Fruit fly (Drosophila melanogaster) whole organism, wandering third instar larva: Measurements from ENCODE around the gene CNPYb.

Experiments used
- CG9705 ChIP-seq: fragments of 200-800 bp; sonication (Bioruptor generic); optimal IDR thresholded peaks from 2 replicates; lab custom pipeline; 2018; ENCODE audit warnings: missing biosample characterization, mild to moderate bottlenecking, missing genetic modification characterization
- CrebA ChIP-seq: fragments of 200-800 bp; sonication (Bioruptor generic); optimal IDR thresholded peaks from 2 replicates; lab custom pipeline; 2016; ENCODE audit warnings: missing biosample characterization, mild to moderate bottlenecking, missing genetic modification characterization, borderline replicate concordance
- Dfd ChIP-seq: fragments of >200 bp; optimal IDR thresholded peaks from 2 replicates; lab custom pipeline; 2017; ENCODE audit warnings: missing biosample characterization, missing genetic modification characterization
- Dif ChIP-seq: fragments of 200-275, 200-300 bp; sonication (Bioruptor generic); optimal IDR thresholded peaks from 2 replicates; lab custom pipeline; 2018; ENCODE audit warnings: missing biosample characterization, missing genetic modification characterization; ENCODE audit not compliant: partially characterized antibody
- HLH106 ChIP-seq: fragments of 200-800 bp; optimal IDR thresholded peaks from 3 replicates; lab custom pipeline; 2019; ENCODE audit warnings: missing biosample characterization, mild to moderate bottlenecking, missing genetic modification characterization, moderate library complexity
- Hnf4 ChIP-seq: fragments of 200-800 bp; sonication (Bioruptor generic); optimal IDR thresholded peaks from 2 replicates; lab custom pipeline; 2016; ENCODE audit warnings: missing biosample characterization, mild to moderate bottlenecking, missing genetic modification characterization
- Hr78 ChIP-seq: fragments of >200 bp; optimal IDR thresholded peaks from 2 replicates; lab custom pipeline; 2017; ENCODE audit warnings: missing biosample characterization, missing genetic modification characterization
- Hr83 ChIP-seq: fragments of 200-300 bp; sonication (Bioruptor generic); optimal IDR thresholded peaks from 2 replicates; lab custom pipeline; 2016; ENCODE audit warnings: missing biosample characterization, mild to moderate bottlenecking, missing genetic modification characterization, moderate library complexity; ENCODE audit not compliant: poor library complexity, severe bottlenecking
- Jra ChIP-seq: sonication (Bioruptor generic); optimal IDR thresholded peaks from 2 replicates; lab custom pipeline; 2016; ENCODE audit warnings: missing biosample characterization, missing genetic modification characterization
- Mio ChIP-seq: sonication (Bioruptor generic); optimal IDR thresholded peaks from 2 replicates; lab custom pipeline; 2016; ENCODE audit warnings: missing biosample characterization, missing genetic modification characterization
- N ChIP-seq: fragments of >200 bp; optimal IDR thresholded peaks from 2 replicates; lab custom pipeline; 2018; ENCODE audit warnings: missing biosample characterization, missing external identifiers, missing genetic modification characterization
- OdsH ChIP-seq: fragments of 200-800 bp; sonication (Bioruptor generic); optimal IDR thresholded peaks from 2 replicates; lab custom pipeline; 2016; ENCODE audit warnings: missing biosample characterization, mild to moderate bottlenecking, missing genetic modification characterization
- Rel ChIP-seq, 2 experiments: fragments of 200-800 bp; sonication (Bioruptor generic) in 1 of 2; optimal IDR thresholded peaks; 2 replicates in 1 of 2; 3 replicates in 1 of 2; lab custom pipeline; 2016 to 2019; ENCODE audit warnings: mild to moderate bottlenecking in 2 of 2, missing biosample characterization in 2 of 2, missing genetic modification characterization in 2 of 2, moderate library complexity in 1 of 2
- Sp1 ChIP-seq: fragments of 200-800 bp; sonication (Bioruptor generic); optimal IDR thresholded peaks from 3 replicates; lab custom pipeline; 2019; ENCODE audit warnings: missing biosample characterization, mild to moderate bottlenecking, missing genetic modification characterization, moderate library complexity
- br ChIP-seq: fragments of 200-800 bp; sonication (Bioruptor generic); optimal IDR thresholded peaks from 2 replicates; lab custom pipeline; 2016; ENCODE audit warnings: missing biosample characterization, missing genetic modification characterization
- brk ChIP-seq: fragments of 200-800 bp; sonication (Bioruptor generic); optimal IDR thresholded peaks from 2 replicates; lab custom pipeline; 2016; ENCODE audit warnings: missing biosample characterization, mild to moderate bottlenecking, missing genetic modification characterization
- dl ChIP-seq, 2 experiments: fragments of 175-275, 200-275 bp in 1 of 2; fragments of 200-275 bp in 1 of 2; sonication (Bioruptor generic); optimal IDR thresholded peaks; lab custom pipeline; 2018; ENCODE audit warnings: mild to moderate bottlenecking in 2 of 2, missing biosample characterization in 2 of 2, missing genetic modification characterization in 2 of 2, moderate library complexity in 2 of 2; ENCODE audit not compliant: partially characterized antibody in 2 of 2, insufficient read depth in 1 of 2
- dmrt93B ChIP-seq: fragments of 200-800 bp; sonication (Bioruptor generic); optimal IDR thresholded peaks from 2 replicates; lab custom pipeline; 2018; ENCODE audit warnings: missing biosample characterization, mild to moderate bottlenecking, missing genetic modification characterization
- dsf ChIP-seq: sonication (Bioruptor generic); optimal IDR thresholded peaks from 2 replicates; lab custom pipeline; 2016; ENCODE audit warnings: missing biosample characterization, missing genetic modification characterization, borderline replicate concordance
- ey ChIP-seq: fragments of 200-800 bp; sonication (Bioruptor generic); optimal IDR thresholded peaks from 2 replicates; lab custom pipeline; 2016; ENCODE audit warnings: missing biosample characterization, missing genetic modification characterization
- foxo ChIP-seq, 2 experiments: fragments of 200-800 bp; sonication (Bioruptor generic); optimal IDR thresholded peaks; 2 replicates in 1 of 2; 3 replicates in 1 of 2; lab custom pipeline; 2016 to 2017; ENCODE audit warnings: missing biosample characterization in 2 of 2, missing genetic modification characterization in 2 of 2
- fru ChIP-seq: fragments of 200-800 bp; sonication (Bioruptor generic); optimal IDR thresholded peaks from 3 replicates; lab custom pipeline; 2016; ENCODE audit warnings: missing biosample characterization, mild to moderate bottlenecking, missing genetic modification characterization
- h ChIP-seq: fragments of 200-800 bp; sonication (Bioruptor generic); optimal IDR thresholded peaks from 3 replicates; lab custom pipeline; 2016; ENCODE audit warnings: missing biosample characterization, mild to moderate bottlenecking, missing genetic modification characterization
- jim ChIP-seq: fragments of 175-275, 200-325 bp; sonication (Bioruptor generic); optimal IDR thresholded peaks from 2 replicates; lab custom pipeline; 2016; ENCODE audit warnings: missing biosample characterization, mild to moderate bottlenecking, missing genetic modification characterization
- lola ChIP-seq: fragments of >200 bp; optimal IDR thresholded peaks from 2 replicates; lab custom pipeline; 2017; ENCODE audit warnings: missing biosample characterization, missing genetic modification characterization
- pan ChIP-seq: fragments of >200 bp; optimal IDR thresholded peaks from 2 replicates; lab custom pipeline; 2017
- psq ChIP-seq: fragments of 200-800 bp; sonication (Bioruptor generic); optimal IDR thresholded peaks from 3 replicates; lab custom pipeline; 2017; ENCODE audit warnings: missing biosample characterization, mild to moderate bottlenecking, missing genetic modification characterization, moderate library complexity
- rgr ChIP-seq: fragments of 200-800 bp; sonication (Bioruptor generic); optimal IDR thresholded peaks from 3 replicates; lab custom pipeline; 2016; ENCODE audit warnings: missing biosample characterization, mild to moderate bottlenecking, missing genetic modification characterization
- sage ChIP-seq: fragments of 200-800 bp; sonication (Bioruptor generic); optimal IDR thresholded peaks from 2 replicates; lab custom pipeline; 2016; ENCODE audit warnings: missing biosample characterization, mild to moderate bottlenecking, missing genetic modification characterization
- sv ChIP-seq: fragments of 200-800 bp; sonication (Bioruptor generic); optimal IDR thresholded peaks from 3 replicates; lab custom pipeline; 2016; ENCODE audit warnings: missing biosample characterization, missing genetic modification characterization
- tai ChIP-seq: sonication (Bioruptor generic); optimal IDR thresholded peaks from 2 replicates; lab custom pipeline; 2016; ENCODE audit warnings: missing biosample characterization, missing genetic modification characterization
- usp ChIP-seq: fragments of >200 bp; optimal IDR thresholded peaks from 2 replicates; lab custom pipeline; 2017; ENCODE audit warnings: missing biosample characterization, missing genetic modification characterization
- woc ChIP-seq: sonication (Bioruptor generic); optimal IDR thresholded peaks from 2 replicates; lab custom pipeline; 2016; ENCODE audit warnings: missing biosample characterization, mild to moderate bottlenecking, missing genetic modification characterization

CNPYb gene

DNA sequence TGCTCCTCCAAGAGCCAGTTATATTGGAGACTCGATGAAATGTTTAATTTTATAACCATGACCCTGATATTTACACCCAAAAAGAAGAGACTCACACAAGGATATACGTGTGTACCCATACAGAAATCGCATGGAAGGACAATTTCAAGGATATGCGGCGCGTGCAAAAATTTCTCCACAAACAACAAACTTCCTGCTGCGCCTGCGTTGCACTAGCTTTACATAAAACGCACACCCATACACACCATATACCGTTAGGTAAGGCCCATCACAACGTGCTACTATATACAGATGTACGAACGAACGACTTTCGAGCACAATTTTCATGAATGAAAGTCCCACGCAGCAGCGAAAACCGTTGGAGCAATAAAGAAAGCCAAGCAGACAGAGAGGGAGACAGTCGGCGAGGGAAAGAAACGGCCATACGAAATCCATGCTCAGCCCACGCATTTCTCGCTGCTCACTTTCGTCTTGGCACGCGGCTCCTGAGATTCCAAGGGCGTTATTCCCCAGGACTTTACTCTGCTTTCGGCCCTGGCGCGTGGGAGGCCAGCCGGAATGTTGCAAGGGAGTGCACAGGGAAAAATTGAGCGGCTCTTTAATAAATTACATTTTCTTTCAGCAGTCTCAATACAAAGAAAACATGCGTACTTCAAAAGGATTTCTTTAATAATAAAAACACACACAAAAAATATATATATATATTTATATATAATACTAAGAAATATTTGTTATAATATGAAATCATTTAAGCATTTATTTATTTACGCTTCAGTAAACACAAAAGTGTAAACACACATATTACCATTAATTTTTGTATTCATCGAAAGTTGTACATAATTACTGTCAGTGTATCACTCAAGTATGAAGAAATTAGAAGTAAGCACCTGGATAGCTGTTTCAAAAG is 8.4 kb downstream of the CNPYb start (continued):
- TF ChIP-seq Hr78 (GFP tag; lab: Kevin White, UChicago) (no peak), pan (lab: Kevin White, UChicago) (no peak), tai (GFP tag; lab: Kevin White, UChicago) (no peak), Jra (GFP tag; lab: Kevin White, UChicago) (no peak), ey (GFP tag; lab: Kevin White, UChicago) (no peak)

DNA sequence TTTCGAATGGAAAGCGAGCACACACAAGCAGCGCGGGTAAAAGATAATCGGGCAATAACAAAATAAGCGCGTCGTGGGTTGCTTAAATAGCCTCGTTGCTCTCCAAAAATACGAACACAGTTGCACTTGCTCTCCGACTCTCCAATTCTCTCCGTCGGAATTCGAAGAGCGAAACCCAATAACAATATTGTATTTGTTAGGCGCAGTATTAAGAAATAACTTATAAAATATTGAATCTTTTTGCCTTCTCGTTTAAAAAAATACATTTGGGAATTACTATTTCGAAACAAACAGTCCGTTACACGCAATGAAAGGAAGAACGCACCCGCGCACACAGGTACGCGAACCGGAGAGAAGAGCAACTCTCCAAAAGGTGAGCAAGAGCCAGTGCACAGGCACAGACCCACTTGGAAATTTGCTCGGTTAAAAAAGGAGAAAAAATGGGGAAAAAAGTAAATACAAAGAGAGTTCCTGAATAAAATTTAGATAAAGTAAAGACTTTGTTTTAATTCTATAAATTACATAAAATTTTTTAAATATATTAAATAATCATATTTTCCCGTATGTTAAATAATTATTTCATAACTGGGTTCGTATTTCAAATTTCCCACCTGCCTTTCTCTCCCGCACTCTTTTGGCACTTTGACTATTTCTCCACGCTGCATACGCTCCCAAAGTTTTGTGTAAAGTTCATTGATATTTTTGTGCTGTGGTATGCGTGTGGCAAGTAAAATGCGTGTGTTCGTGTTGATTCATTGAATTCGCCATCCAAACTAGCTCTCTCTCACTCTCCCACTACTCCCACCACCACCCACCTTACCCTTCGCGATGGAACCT is 9.4 kb downstream of the CNPYb start, which contains the start of gene Mkp3:
Mkp3 (minus strand) TSS at position 63 of the 837 bp plus-strand sequence.
- TF ChIP-seq CrebA (no peak), N (GFP tag; lab: Kevin White, UChicago) (no peak), dl (GFP tag; optimal IDR thresholded peaks at IDR 0.05; lab: Kevin White, UChicago; ENCODE audit: insufficient read depth in 1 of 2, partially characterized antibody in 2 of 2) (peak in 1 of 2 experiments; percentile 25), sv (peak; percentile 84), Hnf4 (GFP tag; lab: Kevin White, UChicago) (peak; percentile 66), Rel (GFP tag; optimal IDR thresholded peaks at IDR 0.05; lab: Kevin White, UChicago) (peak; percentile 80), Rel (tag; optimal IDR thresholded peaks at IDR 0.05; lab: Kevin White, UChicago) (peak; percentile 65), OdsH (GFP tag; lab: Kevin White, UChicago) (peak; percentile 87), dsf (GFP tag; lab: Kevin White, UChicago) (no peak), Sp1 (GFP tag; lab: Kevin White, UChicago) (peak; percentile 92), ey (GFP tag; lab: Kevin White, UChicago) (peak; percentile 68), lola (GFP tag; lab: Kevin White, UChicago) (no peak), pan (lab: Kevin White, UChicago) (no peak), foxo (GFP tag; optimal IDR thresholded peaks at IDR 0.05; lab: Kevin White, UChicago) (peak in 1 of 2 experiments; percentile 86), sage (GFP tag; lab: Kevin White, UChicago) (peak; percentile 62), Dfd (GFP tag; lab: Kevin White, UChicago) (peak; percentile 69), psq (GFP tag; lab: Kevin White, UChicago) (peak; percentile 82), Hr83 (GFP tag; lab: Kevin White, UChicago) (peak; percentile 29), Mio (GFP tag; lab: Kevin White, UChicago) (no peak), tai (GFP tag; lab: Kevin White, UChicago) (no peak), br (GFP tag; lab: Kevin White, UChicago) (peak; percentile 35), rgr (GFP tag; lab: Kevin White, UChicago) (peak; percentile 85), woc (GFP tag; lab: Kevin White, UChicago) (peak; percentile 63), usp (no peak), HLH106 (tag; lab: Kevin White, UChicago) (peak; percentile 92), jim (GFP tag; lab: Kevin White, UChicago) (no peak), dmrt93B (GFP tag; lab: Kevin White, UChicago) (peak; percentile 66), fru (GFP tag; lab: Kevin White, UChicago) (peak; percentile 76), CG9705 (GFP tag; lab: Kevin White, UChicago) (peak; percentile 73), Dif (GFP tag; lab: Kevin White, UChicago) (peak; percentile 53), h (GFP tag; lab: Kevin White, UChicago) (peak; percentile 77), brk (GFP tag; lab: Kevin White, UChicago) (peak; percentile 81)
